Fruit fly (Drosophila melanogaster) whole organism, wandering third instar larva: Measurements from ENCODE around the gene Grl36a.

Experiments used
- Abd-B ChIP-seq: fragments of >200 bp; optimal IDR thresholded peaks from 2 replicates; lab custom pipeline; 2017; ENCODE audit warnings: missing biosample characterization, missing genetic modification characterization
- Dfd ChIP-seq: fragments of >200 bp; optimal IDR thresholded peaks from 2 replicates; lab custom pipeline; 2017; ENCODE audit warnings: missing biosample characterization, missing genetic modification characterization
- GATAd ChIP-seq: sonication (Bioruptor generic); optimal IDR thresholded peaks from 2 replicates; lab custom pipeline; 2016; ENCODE audit warnings: missing biosample characterization, missing genetic modification characterization
- Hr78 ChIP-seq: fragments of >200 bp; optimal IDR thresholded peaks from 2 replicates; lab custom pipeline; 2017; ENCODE audit warnings: missing biosample characterization, missing genetic modification characterization
- Mio ChIP-seq: sonication (Bioruptor generic); optimal IDR thresholded peaks from 2 replicates; lab custom pipeline; 2016; ENCODE audit warnings: missing biosample characterization, missing genetic modification characterization
- br ChIP-seq: fragments of 200-800 bp; sonication (Bioruptor generic); optimal IDR thresholded peaks from 2 replicates; lab custom pipeline; 2016; ENCODE audit warnings: missing biosample characterization, missing genetic modification characterization
- dsf ChIP-seq: sonication (Bioruptor generic); optimal IDR thresholded peaks from 2 replicates; lab custom pipeline; 2016; ENCODE audit warnings: missing biosample characterization, missing genetic modification characterization, borderline replicate concordance
- lola ChIP-seq: fragments of >200 bp; optimal IDR thresholded peaks from 2 replicates; lab custom pipeline; 2017; ENCODE audit warnings: missing biosample characterization, missing genetic modification characterization
- psq ChIP-seq: fragments of 200-800 bp; sonication (Bioruptor generic); optimal IDR thresholded peaks from 3 replicates; lab custom pipeline; 2017; ENCODE audit warnings: missing biosample characterization, mild to moderate bottlenecking, missing genetic modification characterization, moderate library complexity
- usp ChIP-seq: fragments of >200 bp; optimal IDR thresholded peaks from 2 replicates; lab custom pipeline; 2017; ENCODE audit warnings: missing biosample characterization, missing genetic modification characterization

- no peak for TF ChIP-seq GATAd (GFP tag; lab: Kevin White, UChicago)
- TF ChIP-seq Hr78 (GFP tag; lab: Kevin White, UChicago) = no peak
- TF ChIP-seq br = no peak
- TF ChIP-seq Mio (GFP tag; lab: Kevin White, UChicago) = no peak
- TF ChIP-seq lola (GFP tag; lab: Kevin White, UChicago) = no peak
- no peak for TF ChIP-seq usp (GFP tag; lab: Kevin White, UChicago)
- no peak for TF ChIP-seq dsf
- no peak for TF ChIP-seq Dfd (GFP tag; lab: Kevin White, UChicago)
- no peak for TF ChIP-seq Abd-B (GFP tag; lab: Kevin White, UChicago)
- TF ChIP-seq psq (GFP tag; lab: Kevin White, UChicago) = no peak
Measured at dm6 chr2L:17227102-17227501, 45.4 kb downstream of the Grl36a start.
